Fruit fly (Drosophila melanogaster) whole organism, embryonic: ENCODE results near the gene Kaz-m1.

ENCODE experiments used
- Atf3 ChIP-seq: fragments of 200-800 bp; sonication (Bioruptor generic); optimal IDR thresholded peaks from 3 replicates; lab custom pipeline; 2016; ENCODE audit warnings: missing biosample characterization, missing genetic modification characterization
- CG10979 ChIP-seq: fragments of 200-800 bp; sonication (Bioruptor generic); optimal IDR thresholded peaks from 2 replicates; lab custom pipeline; 2018; ENCODE audit warnings: missing biosample characterization, mild to moderate bottlenecking, missing genetic modification characterization, moderate library complexity
- CG11504 ChIP-seq: fragments of 200-800 bp; sonication (Bioruptor generic); optimal IDR thresholded peaks from 3 replicates; lab custom pipeline; 2019; ENCODE audit warnings: missing biosample characterization, mild to moderate bottlenecking, missing genetic modification characterization, moderate library complexity
- CG11560 ChIP-seq: fragments of 200-800 bp; sonication (Bioruptor generic); IDR thresholded peaks from 3 replicates; pipeline ENCODE4 v1.3.6; 2022; ENCODE audit warnings: missing biosample characterization, missing genetic modification characterization
- CG12236 ChIP-seq: fragments of 200-800 bp; sonication (Bioruptor generic); optimal IDR thresholded peaks from 2 replicates; lab custom pipeline; 2016; ENCODE audit warnings: missing biosample characterization, missing genetic modification characterization
- CG1233 ChIP-seq: fragments of 200-800 bp; sonication (Bioruptor generic); optimal IDR thresholded peaks from 4 replicates; lab custom pipeline; 2018; ENCODE audit warnings: missing biosample characterization, mild to moderate bottlenecking, missing genetic modification characterization
- CG15011 ChIP-seq: fragments of 200-800 bp; sonication (Bioruptor generic); optimal IDR thresholded peaks from 3 replicates; lab custom pipeline; 2018; ENCODE audit warnings: missing biosample characterization, mild to moderate bottlenecking, missing genetic modification characterization
- CG18262 ChIP-seq: fragments of 200-800 bp; optimal IDR thresholded peaks from 3 replicates; lab custom pipeline; 2019; ENCODE audit warnings: missing biosample characterization, mild to moderate bottlenecking, missing genetic modification characterization, moderate library complexity
- CG18476 ChIP-seq: fragments of 200-800 bp; sonication (Bioruptor generic); optimal IDR thresholded peaks from 2 replicates; lab custom pipeline; 2016; ENCODE audit warnings: missing biosample characterization, mild to moderate bottlenecking, missing genetic modification characterization
- CG2199 ChIP-seq: fragments of 200-800 bp; sonication (Bioruptor generic); IDR thresholded peaks from 3 replicates; pipeline ENCODE4 v1.3.6; 2022; ENCODE audit warnings: missing biosample characterization, missing genetic modification characterization
- CG30020 ChIP-seq: fragments of 200-800 bp; optimal IDR thresholded peaks from 2 replicates; lab custom pipeline; 2019; ENCODE audit warnings: missing biosample characterization, mild to moderate bottlenecking, missing genetic modification characterization, moderate library complexity
- CG3065 ChIP-seq: fragments of 200-800 bp; sonication (Bioruptor generic); optimal IDR thresholded peaks from 2 replicates; lab custom pipeline; 2016; ENCODE audit warnings: missing biosample characterization, missing genetic modification characterization
- CG43689 ChIP-seq: fragments of 200-800 bp; sonication (Bioruptor generic); IDR thresholded peaks from 2 replicates; pipeline ENCODE4 v1.3.6; 2022; ENCODE audit warnings: missing biosample characterization, missing genetic modification characterization
- CG4730 ChIP-seq: fragments of 200-800 bp; sonication (Bioruptor generic); IDR thresholded peaks from 2 replicates; pipeline ENCODE4 v1.3.6; 2022; ENCODE audit warnings: missing biosample characterization, missing genetic modification characterization
- CG6683 ChIP-seq: fragments of 200-800 bp; sonication (Bioruptor generic); optimal IDR thresholded peaks from 2 replicates; lab custom pipeline; 2017; ENCODE audit warnings: missing biosample characterization, mild to moderate bottlenecking, missing genetic modification characterization, missing genetic modification reagents
- CG8089 ChIP-seq: fragments of 200-800 bp; sonication (Bioruptor generic); optimal IDR thresholded peaks from 3 replicates; lab custom pipeline; 2016; ENCODE audit warnings: missing biosample characterization, missing genetic modification characterization
- CG8281 ChIP-seq: fragments of 200-800 bp; sonication (Bioruptor generic); optimal IDR thresholded peaks from 2 replicates; lab custom pipeline; 2018; ENCODE audit warnings: missing biosample characterization, mild to moderate bottlenecking, missing genetic modification characterization, moderate library complexity
- CG9932 ChIP-seq: fragments of 200-800 bp; sonication (Bioruptor generic); IDR thresholded peaks from 2 replicates; pipeline ENCODE4 v1.3.6; 2022; ENCODE audit warnings: missing biosample characterization, missing genetic modification characterization
- CHES-1-like ChIP-seq: fragments of 200-800 bp; sonication (Bioruptor generic); optimal IDR thresholded peaks from 2 replicates; lab custom pipeline; 2016; ENCODE audit warnings: missing biosample characterization, missing genetic modification characterization
- Dbx ChIP-seq: fragments of 200-800 bp; sonication (Bioruptor generic); IDR thresholded peaks from 3 replicates; pipeline ENCODE4 v1.3.6; 2022; ENCODE audit warnings: missing biosample characterization, missing genetic modification characterization
- Dip2 ChIP-seq: fragments of 200-800 bp; sonication (Bioruptor generic); IDR thresholded peaks from 2 replicates; pipeline ENCODE4 v1.3.6; 2022; ENCODE audit warnings: missing biosample characterization, missing genetic modification characterization
- Dp ChIP-seq: fragments of 200-800 bp; sonication (Bioruptor generic); optimal IDR thresholded peaks from 2 replicates; lab custom pipeline; 2018; ENCODE audit warnings: missing biosample characterization, mild to moderate bottlenecking, missing genetic modification characterization, moderate library complexity
- E2f2 ChIP-seq: fragments of 200-800 bp; sonication (Bioruptor generic); IDR thresholded peaks from 2 replicates; pipeline ENCODE4 v1.3.6; 2022; ENCODE audit warnings: missing biosample characterization, missing genetic modification characterization
- H2.0 ChIP-seq: fragments of 200-800 bp; sonication (Bioruptor generic); IDR thresholded peaks from 2 replicates; pipeline ENCODE4 v1.3.6; 2022; ENCODE audit warnings: missing biosample characterization, missing genetic modification characterization
- Hmr ChIP-seq: fragments of 200-800 bp; sonication (Bioruptor generic); optimal IDR thresholded peaks from 3 replicates; lab custom pipeline; 2017; ENCODE audit warnings: mild to moderate bottlenecking, missing biosample characterization, missing genetic modification reagents, missing genetic modification characterization
- Lpt ChIP-seq: fragments of >200 bp; optimal IDR thresholded peaks from 2 replicates; lab custom pipeline; 2018; ENCODE audit warnings: missing biosample characterization, missing genetic modification characterization
- MESR4 ChIP-seq: fragments of 200-800 bp; sonication (Bioruptor generic); optimal IDR thresholded peaks from 2 replicates; lab custom pipeline; 2018; ENCODE audit warnings: missing biosample characterization, mild to moderate bottlenecking, missing genetic modification characterization, moderate library complexity
- Optix ChIP-seq: fragments of 200-800 bp; sonication (Bioruptor generic); IDR thresholded peaks from 3 replicates; pipeline ENCODE4 v1.3.6; 2022; ENCODE audit warnings: missing biosample characterization, missing genetic modification characterization
- PHDP ChIP-seq: fragments of 200-800 bp; sonication (Bioruptor generic); optimal IDR thresholded peaks from 3 replicates; lab custom pipeline; 2018; ENCODE audit warnings: missing biosample characterization, mild to moderate bottlenecking, missing genetic modification characterization, moderate library complexity
- Pdp1 ChIP-seq, 2 experiments: fragments of 200-800 bp; sonication (Bioruptor generic); optimal IDR thresholded peaks; 3 replicates each; lab custom pipeline; 2016; ENCODE audit warnings: missing biosample characterization in 2 of 2, missing genetic modification characterization in 2 of 2, mild to moderate bottlenecking in 1 of 2, moderate library complexity in 1 of 2
- Poxn ChIP-seq: fragments of 200-800 bp; sonication (Bioruptor generic); IDR thresholded peaks from 2 replicates; pipeline ENCODE4 v1.3.6; 2022; ENCODE audit warnings: missing biosample characterization, missing genetic modification characterization
- amos ChIP-seq: fragments of 200-800 bp; sonication (Bioruptor generic); IDR thresholded peaks from 2 replicates; pipeline ENCODE4 v1.3.6; 2022; ENCODE audit warnings: missing biosample characterization, missing genetic modification characterization; ENCODE audit not compliant: partially characterized antibody
- az2 ChIP-seq: fragments of 200-800 bp; sonication (Bioruptor generic); optimal IDR thresholded peaks from 3 replicates; lab custom pipeline; 2016; ENCODE audit warnings: missing biosample characterization, missing genetic modification characterization
- cas ChIP-seq: fragments of 200-800 bp; sonication (Bioruptor generic); IDR thresholded peaks from 2 replicates; pipeline ENCODE4 v1.3.6; 2022; ENCODE audit warnings: missing biosample characterization, missing genetic modification characterization
- chif ChIP-seq, 2 experiments: fragments of 200-800 bp; sonication (Bioruptor generic); optimal IDR thresholded peaks; 3 replicates each; lab custom pipeline; 2016; ENCODE audit warnings: missing biosample characterization in 2 of 2, missing genetic modification characterization in 2 of 2
- chn ChIP-seq: fragments of 200-800 bp; sonication (Bioruptor generic); optimal IDR thresholded peaks from 2 replicates; lab custom pipeline; 2016; ENCODE audit warnings: missing biosample characterization, missing genetic modification characterization
- cwo ChIP-seq: fragments of 200-800 bp; sonication (Bioruptor generic); optimal IDR thresholded peaks from 3 replicates; lab custom pipeline; 2017; ENCODE audit warnings: missing biosample characterization, missing genetic modification characterization, mild to moderate bottlenecking, moderate library complexity, missing genetic modification reagents
- fru ChIP-seq: fragments of >200 bp; optimal IDR thresholded peaks from 2 replicates; lab custom pipeline; 2017
- grau ChIP-seq: fragments of 200-800 bp; optimal IDR thresholded peaks from 3 replicates; lab custom pipeline; 2019; ENCODE audit warnings: missing biosample characterization, mild to moderate bottlenecking, missing genetic modification characterization, moderate library complexity
- kah ChIP-seq: fragments of 200-800 bp; sonication (Bioruptor generic); optimal IDR thresholded peaks from 2 replicates; lab custom pipeline; 2018; ENCODE audit warnings: missing biosample characterization, mild to moderate bottlenecking, missing genetic modification characterization
- klu ChIP-seq: fragments of 200-800 bp; sonication (Bioruptor generic); IDR thresholded peaks from 2 replicates; pipeline ENCODE4 v1.3.6; 2022; ENCODE audit warnings: missing biosample characterization, missing genetic modification characterization
- kni ChIP-seq: fragments of 200-800 bp; sonication (Bioruptor generic); optimal IDR thresholded peaks from 3 replicates; lab custom pipeline; 2017; ENCODE audit warnings: mild to moderate bottlenecking, missing biosample characterization, missing genetic modification reagents, missing genetic modification characterization
- nmo ChIP-seq: fragments of 200-800 bp; sonication (Bioruptor generic); optimal IDR thresholded peaks from 2 replicates; lab custom pipeline; 2018; ENCODE audit warnings: missing biosample characterization, mild to moderate bottlenecking, missing genetic modification characterization, moderate library complexity
- pho ChIP-seq: fragments of 200-800 bp; sonication (Bioruptor generic); optimal IDR thresholded peaks from 2 replicates; lab custom pipeline; 2016; ENCODE audit warnings: missing biosample characterization, missing genetic modification characterization
- phol ChIP-seq: fragments of 200-800 bp; sonication (Bioruptor generic); optimal IDR thresholded peaks from 3 replicates; lab custom pipeline; 2018; ENCODE audit warnings: missing biosample characterization, mild to moderate bottlenecking, missing genetic modification characterization, moderate library complexity
- rib ChIP-seq: fragments of 200-800 bp; sonication (Bioruptor generic); IDR thresholded peaks from 2 replicates; pipeline ENCODE4 v1.3.6; 2022; ENCODE audit warnings: missing biosample characterization, missing genetic modification characterization
- sens ChIP-seq: fragments of 200-800 bp; sonication (Bioruptor generic); peaks from one replicate; lab custom pipeline; 2016; ENCODE audit warnings: missing biosample characterization, missing genetic modification characterization
- stc ChIP-seq: fragments of 200-800 bp; sonication (Bioruptor generic); IDR thresholded peaks from 2 replicates; pipeline ENCODE4 v1.3.6; 2022; ENCODE audit warnings: missing biosample characterization, missing genetic modification characterization
- tin ChIP-seq: fragments of 200-800 bp; sonication (Bioruptor generic); optimal IDR thresholded peaks from 3 replicates; lab custom pipeline; 2016; ENCODE audit warnings: missing biosample characterization, missing genetic modification characterization
- usp ChIP-seq: fragments of >200 bp; optimal IDR thresholded peaks from 2 replicates; lab custom pipeline; 2017; ENCODE audit warnings: missing biosample characterization, missing genetic modification characterization

Kaz-m1 gene

DNA sequence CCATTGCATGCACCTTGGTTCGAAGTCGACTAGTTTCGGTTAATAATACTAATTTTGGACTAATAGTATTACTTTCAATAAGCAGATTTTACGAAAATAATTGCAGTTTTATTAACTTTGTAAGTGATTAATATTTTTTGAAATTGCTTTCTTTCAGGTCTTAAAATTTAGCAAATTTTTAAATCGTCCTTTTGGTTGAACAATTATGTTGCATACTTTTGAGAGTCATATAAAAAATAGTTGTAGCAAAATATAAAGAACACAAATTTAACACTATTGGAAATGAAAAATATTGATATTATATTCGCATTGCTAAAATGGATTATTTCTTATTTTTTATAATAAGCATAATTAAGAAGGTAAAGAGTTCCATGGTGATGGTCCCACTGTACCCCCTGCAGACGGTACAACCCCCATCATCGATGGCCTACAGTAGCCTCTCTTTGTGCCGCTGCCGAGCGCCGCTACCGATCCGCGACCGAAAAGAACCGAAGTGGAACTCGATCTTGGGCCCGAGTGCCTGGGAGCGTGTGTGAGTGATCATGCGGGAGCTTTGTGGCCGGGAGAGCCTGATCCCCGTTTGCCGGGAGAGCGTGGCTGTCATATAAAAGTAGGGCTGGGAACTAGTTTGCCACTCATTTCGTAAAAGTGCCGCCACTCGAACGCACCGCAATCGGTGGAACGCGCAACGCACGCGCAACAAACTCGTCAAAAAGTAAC is 6.8 kb downstream of the Kaz-m1 start (continued):
- peak; percentile 55; the same call in 1 of the 3 replicates for TF ChIP-seq Dbx (GFP tag; lab: Robert Waterston, UW)
- TF ChIP-seq tin (GFP tag; lab: Kevin White, UChicago), result peak; percentile 94
- TF ChIP-seq Optix (GFP tag; lab: Robert Waterston, UW), result 0 out of 3 replicates have a peak, but pooled peaks have one; percentile 36
- peak; percentile 81 to 89 for TF ChIP-seq chif (GFP tag; optimal IDR thresholded peaks at IDR 0.05; lab: Kevin White, UChicago)
- TF ChIP-seq Dip2 (GFP tag; lab: Robert Waterston, UW), result no peak
- peak; percentile 63; the same call in 1 of the 2 replicates for TF ChIP-seq E2f2 (GFP tag; lab: Robert Waterston, UW)
- TF ChIP-seq pho (GFP tag; lab: Kevin White, UChicago), result peak; percentile 86
- TF ChIP-seq CG18262 (tag; lab: Kevin White, UChicago), result peak; percentile 99
- no peak for TF ChIP-seq CG2199
- peak; percentile 97 for TF ChIP-seq az2
- no peak for TF ChIP-seq Dp
- 0 out of 2 replicates have a peak, but pooled peaks have one; percentile 19 for TF ChIP-seq rib (GFP tag; lab: Robert Waterston, UW)
- peak; percentile 70 for TF ChIP-seq chn (GFP tag; lab: Kevin White, UChicago)
- peak; percentile 87 for TF ChIP-seq CG30020 (tag; lab: Kevin White, UChicago)
- no peak for TF ChIP-seq fru (lab: Kevin White, UChicago)
- peak; percentile 95 for TF ChIP-seq CG1233 (GFP tag; lab: Kevin White, UChicago)
- peak; percentile 12; the same call in 1 of the 2 replicates for TF ChIP-seq amos (GFP tag; lab: Robert Waterston, UW)
- peak; percentile 78 for TF ChIP-seq cwo (GFP tag; lab: Kevin White, UChicago)
- TF ChIP-seq kah (GFP tag; lab: Kevin White, UChicago), result peak; percentile 80
- TF ChIP-seq CG12236, result peak; percentile 87
- TF ChIP-seq CG15011 (GFP tag; lab: Kevin White, UChicago), result peak; percentile 93
- TF ChIP-seq stc (GFP tag; lab: Robert Waterston, UW), result peak; percentile 68; the same call in 1 of the 2 replicates
- peak; percentile 80 to 90 for TF ChIP-seq Pdp1 (GFP tag; optimal IDR thresholded peaks at IDR 0.05; lab: Kevin White, UChicago)
- peak; percentile 93 for TF ChIP-seq Hmr (GFP tag; lab: Kevin White, UChicago)
- TF ChIP-seq kni (GFP tag; lab: Kevin White, UChicago), result peak; percentile 84
- peak; percentile 76 for TF ChIP-seq CHES-1-like (GFP tag; lab: Kevin White, UChicago)
- no peak for TF ChIP-seq usp (GFP tag; lab: Kevin White, UChicago)
- TF ChIP-seq CG3065 (GFP tag; lab: Kevin White, UChicago), result peak; percentile 83
- TF ChIP-seq PHDP (tag; lab: Kevin White, UChicago), result peak; percentile 92
- TF ChIP-seq CG10979 (tag; lab: Kevin White, UChicago), result peak; percentile 98
- TF ChIP-seq CG18476 (GFP tag; lab: Kevin White, UChicago), result peak; percentile 91
- TF ChIP-seq CG11504 (tag; lab: Kevin White, UChicago), result peak; percentile 96
- TF ChIP-seq CG9932 (GFP tag; lab: Robert Waterston, UW), result peak; percentile 83
- TF ChIP-seq sens (GFP tag; lab: Kevin White, UChicago), result peak; percentile 99
- TF ChIP-seq CG43689 (GFP tag; lab: Robert Waterston, UW), result 0 out of 2 replicates have a peak, but pooled peaks have one; percentile 16
- peak; percentile 96 for TF ChIP-seq grau
- TF ChIP-seq CG4730, result peak; percentile 72
- peak; percentile 58 for TF ChIP-seq CG8089 (GFP tag; lab: Kevin White, UChicago)
- no peak for TF ChIP-seq Lpt
- 0 out of 2 replicates have a peak, but pooled peaks have one; percentile 38 for TF ChIP-seq cas (GFP tag; lab: Robert Waterston, UW)
- TF ChIP-seq CG6683, result peak; percentile 82
- TF ChIP-seq Poxn (GFP tag; lab: Robert Waterston, UW), result peak; percentile 55
- TF ChIP-seq nmo, result peak; percentile 99
- peak; percentile 73 for TF ChIP-seq CG8281 (tag; lab: Kevin White, UChicago)
- peak; percentile 81 for TF ChIP-seq klu (GFP tag; lab: Robert Waterston, UW)
- peak; percentile 98 for TF ChIP-seq phol (tag; lab: Kevin White, UChicago)
- TF ChIP-seq H2.0 (GFP tag; lab: Robert Waterston, UW), result peak; percentile 81
- TF ChIP-seq MESR4 (GFP tag; lab: Kevin White, UChicago), result no peak
- peak; percentile 73 for TF ChIP-seq Atf3 (GFP tag; lab: Kevin White, UChicago)
- TF ChIP-seq CG11560, result peak; percentile 77; the same call in 2 of the 3 replicates
